Fruit fly (Drosophila melanogaster): Measurements from ENCODE around the gene CAH2.

Gene CAH2

dm6 chr3L:12223635-12224016 lies 46.2 kb downstream of the CAH2 start:
- TF ChIP-seq CG14711 (tag; optimal IDR thresholded peaks at IDR 0.05) (peak; percentile 8), cnc (optimal IDR thresholded peaks at IDR 0.05) (no peak), CG11617 (GFP tag; optimal IDR thresholded peaks at IDR 0.05) (no peak)

- TF ChIP-seq pad (GFP tag; optimal IDR thresholded peaks at IDR 0.05) (no peak), CG1620 (GFP tag; optimal IDR thresholded peaks at IDR 0.05) (no peak), CG5204 (GFP tag; optimal IDR thresholded peaks at IDR 0.05) (no peak), CG12768 (GFP tag; optimal IDR thresholded peaks at IDR 0.05) (no peak), Clk (GFP tag; optimal IDR thresholded peaks at IDR 0.05) (no peak), cnc (optimal IDR thresholded peaks at IDR 0.05) (no peak), Hr96 (GFP tag; optimal IDR thresholded peaks at IDR 0.05) (no peak), CG7101 (tag; optimal IDR thresholded peaks at IDR 0.05) (no peak), tj (GFP tag; optimal IDR thresholded peaks at IDR 0.05) (no peak), toe (GFP tag; optimal IDR thresholded peaks at IDR 0.05) (no peak), cic (GFP tag; optimal IDR thresholded peaks at IDR 0.05) (no peak), CG33017 (tag; optimal IDR thresholded peaks at IDR 0.05) (no peak)
Observed at dm6 chr3L:12227219-12227618, 49.8 kb downstream of the CAH2 start.

Measured in whole organism, adult.